Fruit fly (Drosophila melanogaster) whole organism, adult: Measurements from ENCODE around the gene mats.
A peak's percentile ranks its signal among the peaks of the same experiment; 100 is the strongest.

Source experiments
- CG11617 ChIP-seq: fragments of 200-800 bp; sonication (Bioruptor generic); optimal IDR thresholded peaks from 2 replicates; lab custom pipeline; 2017; ENCODE audit warnings: mild to moderate bottlenecking, missing biosample characterization, missing genetic modification reagents, missing genetic modification characterization
- CG12768 ChIP-seq: fragments of 200-800 bp; sonication (Bioruptor generic); optimal IDR thresholded peaks from 2 replicates; lab custom pipeline; 2017; ENCODE audit warnings: missing biosample characterization, missing genetic modification characterization, mild to moderate bottlenecking, moderate library complexity, missing genetic modification reagents
- CG14711 ChIP-seq: fragments of 200-800 bp; sonication (Bioruptor generic); optimal IDR thresholded peaks from 2 replicates; lab custom pipeline; 2018; ENCODE audit warnings: missing biosample characterization, mild to moderate bottlenecking, missing genetic modification characterization, moderate library complexity
- CG1620 ChIP-seq: fragments of 200-800 bp; sonication (Bioruptor generic); optimal IDR thresholded peaks from 2 replicates; lab custom pipeline; 2016; ENCODE audit warnings: missing biosample characterization, missing genetic modification characterization
- CG33017 ChIP-seq: fragments of 200-800 bp; sonication (Bioruptor generic); optimal IDR thresholded peaks from 2 replicates; lab custom pipeline; 2018; ENCODE audit warnings: missing biosample characterization, mild to moderate bottlenecking, missing genetic modification characterization, moderate library complexity
- CG5204 ChIP-seq: fragments of 200-800 bp; sonication (Bioruptor generic); optimal IDR thresholded peaks from 2 replicates; lab custom pipeline; 2016; ENCODE audit warnings: missing biosample characterization, missing genetic modification characterization
- CG7045 ChIP-seq: fragments of 200-800 bp; sonication (Bioruptor generic); optimal IDR thresholded peaks from 2 replicates; lab custom pipeline; 2017; ENCODE audit warnings: missing biosample characterization, mild to moderate bottlenecking, missing genetic modification characterization
- CG7101 ChIP-seq: fragments of 200-800 bp; sonication (Bioruptor generic); optimal IDR thresholded peaks from 2 replicates; lab custom pipeline; 2018; ENCODE audit warnings: missing biosample characterization, mild to moderate bottlenecking, missing genetic modification characterization, moderate library complexity
- Clk ChIP-seq: fragments of 200-800 bp; sonication (Bioruptor generic); optimal IDR thresholded peaks from 2 replicates; lab custom pipeline; 2017; ENCODE audit warnings: missing biosample characterization, missing genetic modification characterization
- Crg-1 ChIP-seq: fragments of 200-800 bp; sonication (Bioruptor generic); optimal IDR thresholded peaks from 2 replicates; lab custom pipeline; 2016; ENCODE audit warnings: missing biosample characterization, missing genetic modification characterization
- Hr96 ChIP-seq: fragments of 200-800 bp; sonication (Bioruptor generic); optimal IDR thresholded peaks from 2 replicates; lab custom pipeline; 2016; ENCODE audit warnings: missing biosample characterization, missing genetic modification characterization
- Mnt ChIP-seq: fragments of 200-800 bp; sonication (Bioruptor generic); optimal IDR thresholded peaks from 2 replicates; lab custom pipeline; 2016; ENCODE audit warnings: missing biosample characterization, mild to moderate bottlenecking, missing genetic modification characterization
- bab1 ChIP-seq: fragments of 200-800 bp; sonication (Bioruptor generic); optimal IDR thresholded peaks from 3 replicates; lab custom pipeline; 2019; ENCODE audit warnings: missing biosample characterization, mild to moderate bottlenecking, missing genetic modification characterization, moderate library complexity
- cic ChIP-seq: fragments of 200-800 bp; sonication (Bioruptor generic); optimal IDR thresholded peaks from 2 replicates; lab custom pipeline; 2017; ENCODE audit warnings: missing biosample characterization, mild to moderate bottlenecking, missing genetic modification characterization, moderate library complexity
- cnc ChIP-seq, 2 experiments: fragments of >200 bp; optimal IDR thresholded peaks; 2 replicates each; lab custom pipeline; 2017
- kay ChIP-seq: fragments of 200-800 bp; sonication (Bioruptor generic); peaks from one replicate; lab custom pipeline; 2016; ENCODE audit warnings: missing biosample characterization, missing genetic modification characterization, borderline replicate concordance
- ovo ChIP-seq: fragments of 200-800 bp; sonication (Bioruptor generic); optimal IDR thresholded peaks from 2 replicates; lab custom pipeline; 2016; ENCODE audit warnings: missing biosample characterization, missing genetic modification characterization
- pad ChIP-seq: fragments of 200-800 bp; sonication (Bioruptor generic); optimal IDR thresholded peaks from 3 replicates; lab custom pipeline; 2017; ENCODE audit warnings: missing biosample characterization, missing genetic modification characterization, mild to moderate bottlenecking, moderate library complexity, missing genetic modification reagents
- tj ChIP-seq: fragments of 200-800 bp; sonication (Bioruptor generic); optimal IDR thresholded peaks from 3 replicates; lab custom pipeline; 2017; ENCODE audit warnings: missing biosample characterization, mild to moderate bottlenecking, missing genetic modification characterization, moderate library complexity
- toe ChIP-seq: fragments of 200-800 bp; sonication (Bioruptor generic); optimal IDR thresholded peaks from 2 replicates; lab custom pipeline; 2016; ENCODE audit warnings: missing biosample characterization, missing genetic modification characterization

mats gene

DNA sequence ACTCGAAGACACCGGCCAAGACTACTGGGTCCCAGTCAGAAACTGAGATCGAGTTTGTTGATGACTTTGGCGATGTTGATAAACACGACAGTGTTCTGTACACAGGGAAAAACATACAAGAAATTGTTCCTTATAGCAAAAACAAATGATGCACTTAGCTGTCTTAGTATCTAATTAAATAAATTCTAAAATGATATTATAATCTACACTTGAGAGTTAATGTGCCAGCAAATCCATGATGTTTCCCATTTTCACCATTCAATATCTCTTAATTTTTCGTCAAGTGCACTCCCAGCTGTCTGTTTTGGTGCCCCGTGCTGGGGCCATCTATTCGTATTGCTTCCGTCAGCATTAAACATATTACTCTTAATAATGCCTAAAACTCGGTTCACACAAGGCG is 20.7 kb upstream of the mats start:
- no peak for TF ChIP-seq Clk (GFP tag; lab: Kevin White, UChicago)

DNA sequence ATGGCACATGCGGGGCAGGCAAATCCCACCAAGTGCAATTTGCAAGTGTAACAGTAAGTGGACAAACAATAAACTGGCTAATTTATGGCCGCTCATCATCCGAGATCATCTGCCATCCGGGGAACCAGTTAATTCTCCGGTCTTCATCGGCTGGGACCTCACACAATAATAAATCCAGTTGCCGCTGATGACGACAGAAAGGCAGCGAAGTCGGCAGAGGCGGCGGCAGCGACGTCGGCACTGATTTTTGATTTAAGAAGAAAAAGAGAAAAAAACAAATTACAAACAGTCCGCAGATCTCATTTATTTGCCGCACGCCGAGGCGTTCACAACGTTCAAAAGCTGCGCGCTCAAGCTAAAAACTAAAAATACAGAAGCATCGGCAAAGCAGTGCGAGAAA is 18.6 kb upstream of the mats start, which contains the start of gene CG13856:
CG13856 (plus strand) TSS at position 301 of the 400 bp plus-strand sequence.
- TF ChIP-seq cic (GFP tag; lab: Kevin White, UChicago) (no peak), CG5204 (no peak), CG11617 (GFP tag; lab: Kevin White, UChicago) (no peak), Hr96 (GFP tag; lab: Kevin White, UChicago) (no peak), Clk (GFP tag; lab: Kevin White, UChicago) (no peak), kay (GFP tag; lab: Kevin White, UChicago) (no peak), pad (GFP tag; lab: Kevin White, UChicago) (no peak), CG7101 (tag; lab: Kevin White, UChicago) (no peak), Mnt (GFP tag; lab: Kevin White, UChicago) (no peak), CG7045 (GFP tag; lab: Kevin White, UChicago) (no peak), CG33017 (tag; lab: Kevin White, UChicago) (no peak), CG1620 (GFP tag; lab: Kevin White, UChicago) (no peak), ovo (no peak), toe (GFP tag; lab: Kevin White, UChicago) (no peak), CG12768 (GFP tag; lab: Kevin White, UChicago) (no peak), cnc (optimal IDR thresholded peaks at IDR 0.05; lab: Kevin White, UChicago) (no peak), CG14711 (tag; lab: Kevin White, UChicago) (no peak)

DNA sequence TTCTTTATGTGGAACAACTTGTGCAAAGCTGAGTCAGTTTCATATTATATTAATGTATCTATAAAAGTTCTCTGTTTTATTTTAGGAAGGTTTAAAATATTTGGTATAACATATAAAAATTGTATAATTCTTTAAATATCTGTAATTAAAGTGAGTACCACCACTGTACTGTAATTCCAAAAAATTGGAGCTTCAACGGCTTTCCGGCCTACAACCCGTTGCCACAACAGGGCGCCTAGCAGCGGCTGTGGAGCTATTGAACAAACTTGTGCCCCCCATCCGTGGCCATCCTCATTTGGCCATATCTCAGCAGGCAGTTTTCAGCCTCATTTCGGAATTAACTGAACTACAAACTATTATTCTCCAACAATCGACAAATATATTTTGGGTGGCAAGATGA is 15.3 kb upstream of the mats start, which contains the start of gene CG13855:
CG13855 (plus strand) TSS at position 301 of the 400 bp plus-strand sequence.
- TF ChIP-seq Crg-1: no peak
- no peak for TF ChIP-seq toe (GFP tag; lab: Kevin White, UChicago)
- TF ChIP-seq bab1 (GFP tag; lab: Kevin White, UChicago): no peak
- TF ChIP-seq Mnt (GFP tag; lab: Kevin White, UChicago): no peak

DNA sequence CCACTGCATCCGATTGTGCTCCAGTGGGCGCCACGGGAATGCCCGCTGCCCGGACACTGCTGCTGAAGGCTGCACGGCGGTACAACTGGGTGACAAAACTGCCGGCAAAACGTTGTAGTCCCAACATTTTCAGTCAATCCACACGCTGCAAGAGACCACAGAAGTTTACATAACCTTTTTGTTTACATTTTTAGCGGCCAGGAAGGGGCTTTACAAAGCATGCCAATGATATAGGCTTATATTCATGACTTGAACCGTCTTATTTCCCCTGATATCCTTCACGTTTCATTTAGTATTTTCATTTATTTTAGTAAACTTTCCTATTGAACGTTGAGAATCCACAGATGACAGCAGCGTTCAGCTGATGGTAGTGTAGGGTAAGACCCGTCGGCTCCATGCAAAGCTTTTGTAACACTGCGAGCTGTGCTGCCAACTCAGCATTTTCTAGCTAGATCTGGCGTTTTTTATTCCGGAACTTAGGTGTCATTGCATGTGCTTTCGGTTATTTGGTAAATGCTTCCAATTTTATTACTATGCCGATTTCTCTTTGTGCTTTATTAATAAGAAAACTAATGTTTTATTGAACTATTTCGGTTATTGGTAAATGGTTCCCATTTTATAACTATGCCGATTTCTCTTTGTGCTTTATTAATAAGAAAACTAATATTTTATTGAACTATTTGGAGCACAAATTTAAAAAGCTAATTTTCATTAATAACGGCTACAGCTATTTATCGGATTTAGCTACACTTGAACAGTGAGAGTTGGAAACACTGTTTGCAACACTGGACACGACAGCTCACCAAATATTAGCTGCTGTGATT is 10.2 kb upstream of the mats start, which contains the start of the genes CG13850 and lqfR:
CG13850 (minus strand) TSS at position 379 of the 824 bp plus-strand sequence.
lqfR (plus strand) TSS at position 765 of the 824 bp plus-strand sequence.
- TF ChIP-seq CG7045 (GFP tag; lab: Kevin White, UChicago): peak; percentile 69
- TF ChIP-seq bab1 (GFP tag; lab: Kevin White, UChicago): peak; percentile 25
- TF ChIP-seq Clk (GFP tag; lab: Kevin White, UChicago): peak; percentile 73
- peak; percentile 80 for TF ChIP-seq ovo
- TF ChIP-seq pad (GFP tag; lab: Kevin White, UChicago): peak; percentile 87
- TF ChIP-seq toe (GFP tag; lab: Kevin White, UChicago): peak; percentile 92
- TF ChIP-seq cnc (optimal IDR thresholded peaks at IDR 0.05; lab: Kevin White, UChicago): no peak
- TF ChIP-seq kay (GFP tag; lab: Kevin White, UChicago): peak; percentile 95
- peak; percentile 84 for TF ChIP-seq CG11617 (GFP tag; lab: Kevin White, UChicago)
- peak; percentile 84 for TF ChIP-seq Hr96 (GFP tag; lab: Kevin White, UChicago)
- peak; percentile 61 for TF ChIP-seq CG33017 (tag; lab: Kevin White, UChicago)
- peak; percentile 85 for TF ChIP-seq CG5204
- peak; percentile 88 for TF ChIP-seq CG12768 (GFP tag; lab: Kevin White, UChicago)
- TF ChIP-seq CG7101 (tag; lab: Kevin White, UChicago): peak; percentile 81
- TF ChIP-seq CG14711 (tag; lab: Kevin White, UChicago): peak; percentile 65
- peak; percentile 49 for TF ChIP-seq cic (GFP tag; lab: Kevin White, UChicago)
- TF ChIP-seq Crg-1: peak; percentile 89
- TF ChIP-seq tj (GFP tag; lab: Kevin White, UChicago): peak; percentile 57
- peak; percentile 88 for TF ChIP-seq CG1620 (GFP tag; lab: Kevin White, UChicago)
- peak; percentile 77 for TF ChIP-seq Mnt (GFP tag; lab: Kevin White, UChicago)

DNA sequence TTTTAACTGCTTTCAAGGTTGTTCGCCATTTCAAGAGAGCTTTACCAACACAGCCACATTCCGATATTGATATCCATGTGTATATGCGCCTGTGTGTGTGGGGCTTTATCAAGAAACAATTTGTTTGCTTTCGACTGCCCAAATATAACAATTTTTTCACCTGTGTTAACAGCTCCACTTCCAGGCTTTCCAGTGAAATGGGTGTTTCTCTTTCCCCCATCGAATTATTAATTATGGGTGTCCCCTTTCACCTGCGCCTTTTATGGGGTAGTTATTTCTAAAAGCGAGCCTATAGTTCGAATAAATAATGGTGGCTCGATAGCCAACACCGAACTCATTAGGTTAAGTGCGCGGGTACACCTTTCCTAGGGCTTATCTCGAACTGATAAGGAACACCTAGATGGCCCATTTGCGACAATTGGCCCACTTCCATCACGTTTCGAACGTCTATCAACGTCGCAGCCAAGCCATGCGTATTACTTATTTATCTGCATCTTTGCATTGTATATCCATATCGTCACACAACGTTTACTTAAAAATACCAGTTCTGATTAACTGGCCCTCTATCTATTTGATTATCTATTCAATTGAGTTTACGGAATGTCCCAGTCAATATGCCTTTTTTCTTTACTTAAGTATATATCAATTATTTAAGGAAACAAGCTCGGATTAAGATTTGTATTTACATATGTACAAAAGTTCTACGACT is 8.9 kb upstream of the mats start:
- TF ChIP-seq cnc (optimal IDR thresholded peaks at IDR 0.05; lab: Kevin White, UChicago) (no peak), Hr96 (GFP tag; lab: Kevin White, UChicago) (peak; percentile 12), toe (GFP tag; lab: Kevin White, UChicago) (no peak), ovo (no peak), kay (GFP tag; lab: Kevin White, UChicago) (peak; percentile 14), cic (GFP tag; lab: Kevin White, UChicago) (peak; percentile 55), CG7101 (tag; lab: Kevin White, UChicago) (no peak), pad (GFP tag; lab: Kevin White, UChicago) (no peak), CG12768 (GFP tag; lab: Kevin White, UChicago) (peak; percentile 7), CG5204 (no peak), Mnt (GFP tag; lab: Kevin White, UChicago) (peak; percentile 20), CG1620 (GFP tag; lab: Kevin White, UChicago) (no peak), CG11617 (GFP tag; lab: Kevin White, UChicago) (no peak)
